Fruit fly (Drosophila melanogaster) whole organism, adult: ENCODE data around the gene Ugt35E2.

Experiments used
- CG14711 ChIP-seq: fragments of 200-800 bp; sonication (Bioruptor generic); optimal IDR thresholded peaks from 2 replicates; lab custom pipeline; 2018; ENCODE audit warnings: missing biosample characterization, mild to moderate bottlenecking, missing genetic modification characterization, moderate library complexity
- CG1620 ChIP-seq: fragments of 200-800 bp; sonication (Bioruptor generic); optimal IDR thresholded peaks from 2 replicates; lab custom pipeline; 2016; ENCODE audit warnings: missing biosample characterization, missing genetic modification characterization
- CG5204 ChIP-seq: fragments of 200-800 bp; sonication (Bioruptor generic); optimal IDR thresholded peaks from 2 replicates; lab custom pipeline; 2016; ENCODE audit warnings: missing biosample characterization, missing genetic modification characterization
- CG7101 ChIP-seq: fragments of 200-800 bp; sonication (Bioruptor generic); optimal IDR thresholded peaks from 2 replicates; lab custom pipeline; 2018; ENCODE audit warnings: missing biosample characterization, mild to moderate bottlenecking, missing genetic modification characterization, moderate library complexity
- Hr96 ChIP-seq: fragments of 200-800 bp; sonication (Bioruptor generic); optimal IDR thresholded peaks from 2 replicates; lab custom pipeline; 2016; ENCODE audit warnings: missing biosample characterization, missing genetic modification characterization
- Mnt ChIP-seq: fragments of 200-800 bp; sonication (Bioruptor generic); optimal IDR thresholded peaks from 2 replicates; lab custom pipeline; 2016; ENCODE audit warnings: missing biosample characterization, mild to moderate bottlenecking, missing genetic modification characterization
- bab1 ChIP-seq: fragments of 200-800 bp; sonication (Bioruptor generic); optimal IDR thresholded peaks from 3 replicates; lab custom pipeline; 2019; ENCODE audit warnings: missing biosample characterization, mild to moderate bottlenecking, missing genetic modification characterization, moderate library complexity
- cnc ChIP-seq, 2 experiments: fragments of >200 bp; optimal IDR thresholded peaks; 2 replicates each; lab custom pipeline; 2017
- kay ChIP-seq: fragments of 200-800 bp; sonication (Bioruptor generic); peaks from one replicate; lab custom pipeline; 2016; ENCODE audit warnings: missing biosample characterization, missing genetic modification characterization, borderline replicate concordance
- ovo ChIP-seq: fragments of 200-800 bp; sonication (Bioruptor generic); optimal IDR thresholded peaks from 2 replicates; lab custom pipeline; 2016; ENCODE audit warnings: missing biosample characterization, missing genetic modification characterization
- pad ChIP-seq: fragments of 200-800 bp; sonication (Bioruptor generic); optimal IDR thresholded peaks from 3 replicates; lab custom pipeline; 2017; ENCODE audit warnings: missing biosample characterization, missing genetic modification characterization, mild to moderate bottlenecking, moderate library complexity, missing genetic modification reagents
- tj ChIP-seq: fragments of 200-800 bp; sonication (Bioruptor generic); optimal IDR thresholded peaks from 3 replicates; lab custom pipeline; 2017; ENCODE audit warnings: missing biosample characterization, mild to moderate bottlenecking, missing genetic modification characterization, moderate library complexity

DNA sequence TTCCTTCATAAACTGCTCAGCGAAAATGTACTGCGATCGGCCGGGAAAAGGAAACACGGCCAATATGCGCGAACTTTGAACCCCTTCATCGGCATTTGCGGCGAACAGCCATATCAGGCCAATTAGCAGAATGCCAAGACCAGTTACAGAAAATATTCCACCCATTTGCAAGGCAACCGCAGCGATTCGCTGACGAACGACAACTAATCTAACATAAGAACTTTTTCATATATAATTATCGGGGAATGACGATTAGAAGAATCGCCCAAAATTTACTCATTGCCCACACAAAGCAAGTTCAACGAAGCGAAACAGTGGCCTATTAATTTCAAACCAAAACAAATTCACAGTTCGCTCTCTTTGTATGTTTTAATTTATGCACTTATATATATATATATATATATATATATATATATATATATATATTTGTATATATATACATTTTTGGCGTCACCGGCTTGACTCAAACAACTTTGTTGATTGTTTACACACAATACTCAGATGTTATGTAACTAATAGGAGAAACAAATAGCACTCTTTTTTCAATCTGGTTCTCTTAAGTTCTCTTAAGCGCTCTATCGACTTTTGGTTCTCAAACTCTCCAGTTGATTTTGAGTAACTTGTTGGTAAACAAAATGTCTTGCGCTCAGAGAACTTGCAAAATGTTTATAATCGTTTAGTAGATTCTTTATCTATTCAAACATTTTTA lies 4.8 kb upstream of the Ugt35E2 start, which contains the start of gene Ugt35A1:
- TF ChIP-seq bab1 (no peak), ovo (GFP tag; lab: Kevin White, UChicago) (no peak), CG14711 (tag; lab: Kevin White, UChicago) (no peak), kay (GFP tag; lab: Kevin White, UChicago) (peak; percentile 92), CG1620 (no peak), tj (GFP tag; lab: Kevin White, UChicago) (no peak), cnc (optimal IDR thresholded peaks at IDR 0.05; lab: Kevin White, UChicago) (no peak), CG5204 (GFP tag; lab: Kevin White, UChicago) (no peak), pad (no peak), Mnt (no peak), CG7101 (tag; lab: Kevin White, UChicago) (no peak), Hr96 (GFP tag; lab: Kevin White, UChicago) (no peak)
